Worm (Caenorhabditis elegans): Measurements from ENCODE around the gene T04A6.3.

The T04A6.3 gene

ce11 chrIII:7557930-7558470, 50.1 kb downstream of the T04A6.3 start:
- TF ChIP-seq nhr-237 (tag; optimal IDR thresholded peaks at IDR 0.05) (no peak), mdl-1 (tag; optimal IDR thresholded peaks at IDR 0.05) (no peak), tbx-2 (tag; optimal IDR thresholded peaks at IDR 0.05) (no peak), nhr-23 (tag; optimal IDR thresholded peaks at IDR 0.05) (peak; percentile 47), nfya-1 (tag; optimal IDR thresholded peaks at IDR 0.05; ENCODE audit: insufficient read depth) (peak; percentile 56), nhr-25 (tag; optimal IDR thresholded peaks at IDR 0.05) (peak; percentile 32)
